Fruit fly (Drosophila melanogaster) whole organism, embryonic: ENCODE results near the gene CG32544.
A peak's percentile ranks its signal among the peaks of the same experiment; 100 is the strongest.

ENCODE experiments used
- Atf3 ChIP-seq: fragments of 200-800 bp; sonication (Bioruptor generic); optimal IDR thresholded peaks from 3 replicates; lab custom pipeline; 2016; ENCODE audit warnings: missing biosample characterization, missing genetic modification characterization
- CG11695 ChIP-seq: fragments of 200-800 bp; sonication (Bioruptor generic); IDR thresholded peaks from 3 replicates; pipeline ENCODE4 v1.3.6; 2022; ENCODE audit warnings: missing biosample characterization, missing genetic modification characterization
- CG14441 ChIP-seq: fragments of 200-800 bp; sonication (Bioruptor generic); IDR thresholded peaks from 2 replicates; pipeline ENCODE4 v1.3.6; 2022; ENCODE audit warnings: missing biosample characterization, missing genetic modification characterization
- CG14860 ChIP-seq: fragments of 200-800 bp; sonication (Bioruptor generic); IDR thresholded peaks from 3 replicates; pipeline ENCODE4 v1.3.6; 2022; ENCODE audit warnings: missing biosample characterization, missing genetic modification characterization; ENCODE audit not compliant: partially characterized antibody
- CG15514 ChIP-seq: fragments of 200-800 bp; sonication (Bioruptor generic); optimal IDR thresholded peaks from 3 replicates; lab custom pipeline; 2017; ENCODE audit warnings: missing biosample characterization, missing genetic modification characterization, mild to moderate bottlenecking, moderate library complexity, missing genetic modification reagents
- CG1603 ChIP-seq: fragments of 200-800 bp; sonication (Bioruptor generic); optimal IDR thresholded peaks from 2 replicates; lab custom pipeline; 2019; ENCODE audit warnings: missing biosample characterization, mild to moderate bottlenecking, missing genetic modification characterization, moderate library complexity
- CG3065 ChIP-seq: fragments of 200-800 bp; sonication (Bioruptor generic); optimal IDR thresholded peaks from 2 replicates; lab custom pipeline; 2016; ENCODE audit warnings: missing biosample characterization, missing genetic modification characterization
- CG31365 ChIP-seq: fragments of 200-800 bp; sonication (Bioruptor generic); optimal IDR thresholded peaks from 2 replicates; lab custom pipeline; 2018; ENCODE audit warnings: missing biosample characterization, mild to moderate bottlenecking, missing genetic modification characterization
- CG33213 ChIP-seq: fragments of 200-800 bp; sonication (Bioruptor generic); optimal IDR thresholded peaks from 3 replicates; lab custom pipeline; 2016; ENCODE audit warnings: missing biosample characterization, missing genetic modification characterization
- CG42726 ChIP-seq: fragments of 200-800 bp; sonication (Bioruptor generic); IDR thresholded peaks from 2 replicates; pipeline ENCODE4 v1.3.6; 2022; ENCODE audit warnings: missing biosample characterization, missing genetic modification characterization; ENCODE audit not compliant: partially characterized antibody
- CG4820 ChIP-seq: fragments of 200-800 bp; sonication (Bioruptor generic); optimal IDR thresholded peaks from 3 replicates; lab custom pipeline; 2016; ENCODE audit warnings: missing biosample characterization, missing genetic modification characterization
- CG7786 ChIP-seq: fragments of 200-800 bp; sonication (Bioruptor generic); optimal IDR thresholded peaks from 2 replicates; lab custom pipeline; 2016; ENCODE audit warnings: missing biosample characterization, missing genetic modification characterization
- CG7839 ChIP-seq: fragments of 200-800 bp; sonication (Bioruptor generic); optimal IDR thresholded peaks from 3 replicates; lab custom pipeline; 2018; ENCODE audit warnings: missing biosample characterization, mild to moderate bottlenecking, missing genetic modification characterization, moderate library complexity
- CG9215 ChIP-seq: fragments of 200-800 bp; sonication (Bioruptor generic); IDR thresholded peaks from 2 replicates; pipeline ENCODE4 v1.3.6; 2022; ENCODE audit warnings: missing biosample characterization, missing genetic modification characterization
- CkIIα-i1 ChIP-seq: fragments of 200-800 bp; sonication (Bioruptor generic); IDR thresholded peaks from 2 replicates; pipeline ENCODE4 v1.3.6; 2022; ENCODE audit warnings: missing biosample characterization, missing genetic modification characterization
- Hr78 ChIP-seq, 2 experiments: fragments of 200-800 bp in 1 of 2; fragments of >200 bp in 1 of 2; sonication (Bioruptor generic) in 1 of 2; optimal IDR thresholded peaks; 2 replicates each; lab custom pipeline; 2017 to 2019; ENCODE audit warnings: missing biosample characterization in 2 of 2, missing genetic modification characterization in 2 of 2, mild to moderate bottlenecking in 1 of 2, moderate library complexity in 1 of 2
- Nf-YC ChIP-seq: fragments of 200-800 bp; optimal IDR thresholded peaks from 3 replicates; lab custom pipeline; 2019; ENCODE audit warnings: missing biosample characterization, mild to moderate bottlenecking, missing genetic modification characterization, moderate library complexity
- NfI ChIP-seq: fragments of 200-800 bp; sonication (Bioruptor generic); optimal IDR thresholded peaks from 3 replicates; lab custom pipeline; 2018; ENCODE audit warnings: missing biosample characterization, mild to moderate bottlenecking, missing genetic modification characterization, moderate library complexity
- PHDP ChIP-seq: fragments of 200-800 bp; sonication (Bioruptor generic); optimal IDR thresholded peaks from 3 replicates; lab custom pipeline; 2018; ENCODE audit warnings: missing biosample characterization, mild to moderate bottlenecking, missing genetic modification characterization, moderate library complexity
- Sry-β ChIP-seq: fragments of 200-800 bp; sonication (Bioruptor generic); optimal IDR thresholded peaks from 2 replicates; lab custom pipeline; 2018; ENCODE audit warnings: missing biosample characterization, mild to moderate bottlenecking, missing genetic modification characterization, moderate library complexity
- YL-1 ChIP-seq: fragments of 200-800 bp; sonication (Bioruptor generic); optimal IDR thresholded peaks from 3 replicates; lab custom pipeline; 2017; ENCODE audit warnings: missing biosample characterization, mild to moderate bottlenecking, missing genetic modification characterization
- ara ChIP-seq: fragments of 200-800 bp; sonication (Bioruptor generic); IDR thresholded peaks from 2 replicates; pipeline ENCODE4 v1.3.6; 2022; ENCODE audit warnings: missing biosample characterization, missing genetic modification characterization
- chif ChIP-seq, 2 experiments: fragments of 200-800 bp; sonication (Bioruptor generic); optimal IDR thresholded peaks; 3 replicates each; lab custom pipeline; 2016; ENCODE audit warnings: missing biosample characterization in 2 of 2, missing genetic modification characterization in 2 of 2
- chn ChIP-seq: fragments of 200-800 bp; sonication (Bioruptor generic); optimal IDR thresholded peaks from 2 replicates; lab custom pipeline; 2016; ENCODE audit warnings: missing biosample characterization, missing genetic modification characterization
- ci ChIP-seq: fragments of 200-800 bp; sonication (Bioruptor generic); IDR thresholded peaks from 3 replicates; pipeline ENCODE4 v1.3.6; 2022; ENCODE audit warnings: missing biosample characterization, missing genetic modification characterization
- corto ChIP-seq: fragments of 200-800 bp; sonication (Bioruptor generic); optimal IDR thresholded peaks from 2 replicates; lab custom pipeline; 2016; ENCODE audit warnings: missing biosample characterization, mild to moderate bottlenecking, missing genetic modification characterization, moderate library complexity
- croc ChIP-seq: fragments of 200-800 bp; sonication (Bioruptor generic); conservative IDR thresholded peaks from 3 replicates; pipeline ENCODE4 v1.3.6; 2022; ENCODE audit warnings: missing biosample characterization, missing genetic modification characterization
- crol ChIP-seq: fragments of 200-800 bp; sonication (Bioruptor generic); IDR thresholded peaks from 2 replicates; pipeline ENCODE4 v1.3.6; 2022; ENCODE audit warnings: missing biosample characterization, missing genetic modification characterization
- dimm ChIP-seq: fragments of 200-800 bp; sonication (Bioruptor generic); IDR thresholded peaks from 2 replicates; pipeline ENCODE4 v1.3.6; 2022; ENCODE audit warnings: missing biosample characterization, missing genetic modification characterization
- dpn ChIP-seq, 2 experiments: fragments of 200-800 bp; sonication (Bioruptor generic); optimal IDR thresholded peaks; 3 replicates each; lab custom pipeline; 2016; ENCODE audit warnings: missing biosample characterization in 2 of 2, missing genetic modification characterization in 2 of 2
- fd3F ChIP-seq: fragments of 200-800 bp; sonication (Bioruptor generic); optimal IDR thresholded peaks from 2 replicates; lab custom pipeline; 2018; ENCODE audit warnings: missing biosample characterization, mild to moderate bottlenecking, missing genetic modification characterization, moderate library complexity
- fru ChIP-seq: fragments of >200 bp; optimal IDR thresholded peaks from 2 replicates; lab custom pipeline; 2017
- gem ChIP-seq: fragments of 200-800 bp; sonication (Bioruptor generic); optimal IDR thresholded peaks from 2 replicates; lab custom pipeline; 2019; ENCODE audit warnings: missing biosample characterization, mild to moderate bottlenecking, missing genetic modification characterization, moderate library complexity
- gt ChIP-seq: fragments of 200-800 bp; sonication (Bioruptor generic); IDR thresholded peaks from 2 replicates; pipeline ENCODE4 v1.3.6; 2022; ENCODE audit warnings: missing biosample characterization, missing genetic modification characterization
- hkb ChIP-seq, 2 experiments: fragments of 200-800 bp in 1 of 2; fragments of >200 bp in 1 of 2; sonication (Bioruptor generic) in 1 of 2; IDR thresholded peaks in 1 of 2; optimal IDR thresholded peaks in 1 of 2; 2 replicates each; pipeline versions ENCODE4 v1.3.6 to Lab custom; 2017 to 2022; ENCODE audit warnings: missing biosample characterization in 1 of 2, missing genetic modification characterization in 1 of 2
- hth ChIP-seq: fragments of >200 bp; optimal IDR thresholded peaks from 2 replicates; lab custom pipeline; 2017; ENCODE audit warnings: inconsistent platforms
- klu ChIP-seq: fragments of 200-800 bp; sonication (Bioruptor generic); IDR thresholded peaks from 2 replicates; pipeline ENCODE4 v1.3.6; 2022; ENCODE audit warnings: missing biosample characterization, missing genetic modification characterization
- lmd ChIP-seq: fragments of 200-800 bp; sonication (Bioruptor generic); IDR thresholded peaks from 2 replicates; pipeline ENCODE4 v1.3.6; 2022; ENCODE audit warnings: missing biosample characterization, missing genetic modification characterization
- nau ChIP-seq: fragments of 200-800 bp; sonication (Bioruptor generic); optimal IDR thresholded peaks from 3 replicates; lab custom pipeline; 2017; ENCODE audit warnings: missing biosample characterization, mild to moderate bottlenecking, missing genetic modification characterization, missing genetic modification reagents
- p53 ChIP-seq: fragments of 200-800 bp; sonication (Bioruptor generic); optimal IDR thresholded peaks from 2 replicates; lab custom pipeline; 2016; ENCODE audit warnings: missing biosample characterization, missing genetic modification characterization
- pfk ChIP-seq: fragments of 200-800 bp; sonication (Bioruptor generic); optimal IDR thresholded peaks from 2 replicates; lab custom pipeline; 2018; ENCODE audit warnings: missing biosample characterization, mild to moderate bottlenecking, missing genetic modification characterization, moderate library complexity
- pho ChIP-seq: fragments of 200-800 bp; sonication (Bioruptor generic); optimal IDR thresholded peaks from 2 replicates; lab custom pipeline; 2016; ENCODE audit warnings: missing biosample characterization, missing genetic modification characterization
- ranshi ChIP-seq: fragments of 200-800 bp; sonication (Bioruptor generic); IDR thresholded peaks from 2 replicates; pipeline ENCODE4 v1.3.6; 2022; ENCODE audit warnings: missing biosample characterization, missing genetic modification characterization
- rib ChIP-seq: fragments of 200-800 bp; sonication (Bioruptor generic); IDR thresholded peaks from 2 replicates; pipeline ENCODE4 v1.3.6; 2022; ENCODE audit warnings: missing biosample characterization, missing genetic modification characterization
- seq ChIP-seq: fragments of 200-800 bp; sonication (Bioruptor generic); IDR thresholded peaks from 2 replicates; pipeline ENCODE4 v1.3.6; 2022; ENCODE audit warnings: missing biosample characterization, missing genetic modification characterization
- tap ChIP-seq: fragments of 200-800 bp; optimal IDR thresholded peaks from 3 replicates; lab custom pipeline; 2019; ENCODE audit warnings: missing biosample characterization, mild to moderate bottlenecking, missing genetic modification characterization, moderate library complexity
- tin ChIP-seq: fragments of 200-800 bp; sonication (Bioruptor generic); optimal IDR thresholded peaks from 3 replicates; lab custom pipeline; 2016; ENCODE audit warnings: missing biosample characterization, missing genetic modification characterization
- tll ChIP-seq, 2 experiments: fragments of 200-800 bp in 1 of 2; fragments of >200 bp in 1 of 2; sonication (Bioruptor generic) in 1 of 2; optimal IDR thresholded peaks; 2 replicates each; lab custom pipeline; 2017 to 2019; ENCODE audit warnings: missing biosample characterization in 2 of 2, missing genetic modification characterization in 2 of 2, mild to moderate bottlenecking in 1 of 2, moderate library complexity in 1 of 2
- tup ChIP-seq: fragments of 200-800 bp; sonication (Bioruptor generic); optimal IDR thresholded peaks from 2 replicates; lab custom pipeline; 2016; ENCODE audit warnings: missing biosample characterization, mild to moderate bottlenecking, missing genetic modification characterization, moderate library complexity
- wek ChIP-seq: fragments of 200-800 bp; sonication (Bioruptor generic); optimal IDR thresholded peaks from 3 replicates; lab custom pipeline; 2018; ENCODE audit warnings: missing biosample characterization, mild to moderate bottlenecking, missing genetic modification characterization, moderate library complexity
- zfh2 ChIP-seq: fragments of 200-800 bp; sonication (Bioruptor generic); optimal IDR thresholded peaks from 2 replicates; lab custom pipeline; 2016; ENCODE audit warnings: missing biosample characterization, missing genetic modification characterization

The CG32544 gene

DNA sequence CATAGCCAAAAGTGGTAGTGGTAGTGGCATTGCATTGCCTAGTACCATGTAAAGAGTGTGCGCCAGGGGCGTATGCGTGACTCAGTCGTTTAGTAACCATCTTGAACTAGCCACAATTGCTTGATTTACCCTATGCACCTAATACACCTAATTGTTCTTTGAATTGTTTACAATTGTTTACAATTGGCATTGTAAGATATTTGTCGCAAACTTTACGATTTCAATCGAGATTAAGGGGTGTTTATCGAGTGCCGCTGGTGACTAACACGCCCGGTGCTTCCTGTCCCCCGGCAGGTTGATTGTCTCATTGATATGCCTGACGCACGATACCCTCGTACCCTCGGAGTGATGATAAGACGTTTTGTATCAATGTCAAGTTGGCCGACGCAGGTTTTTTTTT lies 23.0 kb upstream of the CG32544 start (continued):
- TF ChIP-seq NfI (GFP tag; lab: Kevin White, UChicago) = peak; percentile 24
- TF ChIP-seq dpn (GFP tag; optimal IDR thresholded peaks at IDR 0.05; lab: Kevin White, UChicago) = peak; percentile 41 to 42
- no peak for TF ChIP-seq CG14860
- peak; percentile 64 for TF ChIP-seq lmd (GFP tag; lab: Robert Waterston, UW)
- peak; percentile 67 for TF ChIP-seq CG14441 (GFP tag; lab: Robert Waterston, UW)
- TF ChIP-seq dimm (GFP tag; lab: Robert Waterston, UW) = 0 out of 2 replicates have a peak, but pooled peaks have one; percentile 31
- peak; percentile 45; the same call in 1 of the 3 replicates for TF ChIP-seq CG11695 (GFP tag; lab: Robert Waterston, UW)
- TF ChIP-seq Nf-YC = peak; percentile 27
- TF ChIP-seq tin = no peak
- TF ChIP-seq CG15514 = no peak
- peak; percentile 8 for TF ChIP-seq wek
- TF ChIP-seq rib = no peak
- TF ChIP-seq pfk (GFP tag; lab: Kevin White, UChicago) = no peak
- TF ChIP-seq Hr78 (GFP tag; optimal IDR thresholded peaks at IDR 0.05; lab: Kevin White, UChicago) = peak in 1 of 2 experiments; percentile 31
- TF ChIP-seq klu = peak; percentile 14; the same call in 1 of the 2 replicates
- TF ChIP-seq pho (GFP tag; lab: Kevin White, UChicago) = no peak
- no peak for TF ChIP-seq tap (tag; lab: Kevin White, UChicago)
- no peak for TF ChIP-seq CG33213
- no peak; the same call in 2 of the 3 replicates for TF ChIP-seq croc (GFP tag; lab: Robert Waterston, UW)
- no peak for TF ChIP-seq gt (GFP tag; lab: Robert Waterston, UW)
- peak; percentile 60 for TF ChIP-seq CG7839 (tag; lab: Kevin White, UChicago)
- TF ChIP-seq chif (GFP tag; optimal IDR thresholded peaks at IDR 0.05; lab: Kevin White, UChicago) = peak; percentile 21 to 31
- TF ChIP-seq tll (GFP tag; optimal IDR thresholded peaks at IDR 0.05; lab: Kevin White, UChicago) = no peak
- no peak for TF ChIP-seq Atf3 (GFP tag; lab: Kevin White, UChicago)
- TF ChIP-seq CG42726 (GFP tag; lab: Robert Waterston, UW) = no peak
- TF ChIP-seq p53 (GFP tag; lab: Kevin White, UChicago) = no peak
- no peak for TF ChIP-seq hkb (optimal IDR thresholded peaks at IDR 0.05; lab: Kevin White, UChicago)
- no peak for TF ChIP-seq hkb (GFP tag; IDR thresholded peaks at IDR 0.05; lab: Robert Waterston, UW)
- TF ChIP-seq PHDP (tag; lab: Kevin White, UChicago) = peak; percentile 22
- peak; percentile 66 for TF ChIP-seq gem (tag; lab: Kevin White, UChicago)
- TF ChIP-seq CkIIα-i1 (GFP tag; lab: Robert Waterston, UW) = no peak
- TF ChIP-seq ci (GFP tag; lab: Robert Waterston, UW) = 0 out of 3 replicates have a peak, but pooled peaks have one; percentile 61
- TF ChIP-seq CG31365 (tag; lab: Kevin White, UChicago) = no peak
- no peak for TF ChIP-seq nau (GFP tag; lab: Kevin White, UChicago)
- no peak for TF ChIP-seq crol (GFP tag; lab: Robert Waterston, UW)
- TF ChIP-seq corto (GFP tag; lab: Kevin White, UChicago) = no peak
- no peak for TF ChIP-seq ranshi
- peak; percentile 45 for TF ChIP-seq CG9215 (GFP tag; lab: Robert Waterston, UW)
- peak; percentile 1 for TF ChIP-seq zfh2 (GFP tag; lab: Kevin White, UChicago)
- no peak for TF ChIP-seq chn
- TF ChIP-seq CG4820 (GFP tag; lab: Kevin White, UChicago) = no peak
- no peak for TF ChIP-seq hth (lab: Kevin White, UChicago)
- 0 out of 2 replicates have a peak, but pooled peaks have one; percentile 13 for TF ChIP-seq seq (GFP tag; lab: Robert Waterston, UW)
- no peak for TF ChIP-seq fd3F (GFP tag; lab: Kevin White, UChicago)
- no peak for TF ChIP-seq tup (GFP tag; lab: Kevin White, UChicago)
- no peak for TF ChIP-seq CG7786
- no peak for TF ChIP-seq Sry-β (GFP tag; lab: Kevin White, UChicago)
- peak; percentile 52 for TF ChIP-seq CG1603
- no peak for TF ChIP-seq fru (lab: Kevin White, UChicago)
- TF ChIP-seq YL-1 (GFP tag; lab: Kevin White, UChicago) = no peak
- TF ChIP-seq ara = no peak
- no peak for TF ChIP-seq CG3065 (GFP tag; lab: Kevin White, UChicago)
